Fruit fly (Drosophila melanogaster) whole organism, embryonic: ENCODE measurements around the gene Gr85a.

Experiments
- Atf-2 ChIP-seq: fragments of 200-800 bp; sonication (Bioruptor generic); optimal IDR thresholded peaks from 2 replicates; lab custom pipeline; 2016; ENCODE audit warnings: missing biosample characterization, missing genetic modification characterization
- B-H1 ChIP-seq: fragments of 200-800 bp; sonication (Bioruptor generic); IDR thresholded peaks from 3 replicates; pipeline ENCODE4 v1.3.6; 2022; ENCODE audit warnings: missing biosample characterization, missing genetic modification characterization
- Bdp1 ChIP-seq: fragments of 200-800 bp; sonication (Bioruptor generic); optimal IDR thresholded peaks from 3 replicates; lab custom pipeline; 2016; ENCODE audit warnings: missing biosample characterization, missing genetic modification characterization
- CG11456 ChIP-seq: fragments of 200-800 bp; sonication (Bioruptor generic); IDR thresholded peaks from 3 replicates; pipeline ENCODE4 v1.3.6; 2022; ENCODE audit warnings: missing biosample characterization, missing genetic modification characterization
- CG11696 ChIP-seq: fragments of 200-800 bp; sonication (Bioruptor generic); IDR thresholded peaks from 2 replicates; pipeline ENCODE4 v1.3.6; 2022; ENCODE audit warnings: missing biosample characterization, missing genetic modification characterization
- CG12071 ChIP-seq: fragments of 200-800 bp; sonication (Bioruptor generic); optimal IDR thresholded peaks from 3 replicates; lab custom pipeline; 2018; ENCODE audit warnings: missing biosample characterization, mild to moderate bottlenecking, missing genetic modification characterization
- CG17612 ChIP-seq: fragments of 200-800 bp; sonication (Bioruptor generic); IDR thresholded peaks from 2 replicates; pipeline ENCODE4 v1.3.6; 2022; ENCODE audit warnings: missing biosample characterization, missing genetic modification characterization
- CG2116 ChIP-seq: fragments of 200-800 bp; sonication (Bioruptor generic); optimal IDR thresholded peaks from 3 replicates; lab custom pipeline; 2018; ENCODE audit warnings: missing biosample characterization, mild to moderate bottlenecking, missing genetic modification characterization
- CG2202 ChIP-seq: fragments of 200-800 bp; sonication (Bioruptor generic); optimal IDR thresholded peaks from 2 replicates; lab custom pipeline; 2018; ENCODE audit warnings: missing biosample characterization, mild to moderate bottlenecking, missing genetic modification characterization
- CG31441 ChIP-seq: fragments of 200-800 bp; sonication (Bioruptor generic); IDR thresholded peaks from 2 replicates; pipeline ENCODE4 v1.3.6; 2022; ENCODE audit warnings: missing biosample characterization, missing genetic modification characterization
- CG3995 ChIP-seq: fragments of 200-800 bp; sonication (Bioruptor generic); optimal IDR thresholded peaks from 3 replicates; lab custom pipeline; 2016; ENCODE audit warnings: missing biosample characterization, missing genetic modification characterization
- CG4282 ChIP-seq: fragments of 200-800 bp; sonication (Bioruptor generic); optimal IDR thresholded peaks from 2 replicates; lab custom pipeline; 2016; ENCODE audit warnings: missing biosample characterization, missing genetic modification characterization
- CG4424 ChIP-seq: fragments of 200-800 bp; sonication (Bioruptor generic); optimal IDR thresholded peaks from 3 replicates; lab custom pipeline; 2016; ENCODE audit warnings: missing biosample characterization, missing genetic modification characterization
- CG4854 ChIP-seq: fragments of 200-800 bp; sonication (Bioruptor generic); optimal IDR thresholded peaks from 2 replicates; lab custom pipeline; 2016; ENCODE audit warnings: missing biosample characterization, missing genetic modification characterization, inconsistent platforms
- CG8281 ChIP-seq: fragments of 200-800 bp; sonication (Bioruptor generic); optimal IDR thresholded peaks from 2 replicates; lab custom pipeline; 2018; ENCODE audit warnings: missing biosample characterization, mild to moderate bottlenecking, missing genetic modification characterization, moderate library complexity
- CG8478 ChIP-seq: fragments of >200 bp; optimal IDR thresholded peaks from 2 replicates; lab custom pipeline; 2018
- CrebB ChIP-seq: fragments of 200-800 bp; sonication (Bioruptor generic); optimal IDR thresholded peaks from 3 replicates; lab custom pipeline; 2018; ENCODE audit warnings: missing biosample characterization, mild to moderate bottlenecking, missing genetic modification characterization
- Dip3 ChIP-seq: fragments of 200-800 bp; sonication (Bioruptor generic); optimal IDR thresholded peaks from 3 replicates; lab custom pipeline; 2016; ENCODE audit warnings: missing biosample characterization, missing genetic modification characterization
- E2f1 ChIP-seq: fragments of 200-800 bp; sonication (Bioruptor generic); IDR thresholded peaks from 2 replicates; pipeline ENCODE4 v1.3.6; 2022; ENCODE audit warnings: missing biosample characterization, missing genetic modification characterization
- Ets65A ChIP-seq: fragments of 200-800 bp; sonication (Bioruptor generic); peaks from one replicate; lab custom pipeline; 2016; ENCODE audit warnings: missing biosample characterization, missing genetic modification characterization
- GATAe ChIP-seq: fragments of 200-800 bp; sonication (Bioruptor generic); conservative IDR thresholded peaks from 2 replicates; pipeline ENCODE4 v1.3.6; 2022; ENCODE audit warnings: missing biosample characterization, missing genetic modification characterization
- Hmx ChIP-seq: fragments of 200-800 bp; sonication (Bioruptor generic); optimal IDR thresholded peaks from 2 replicates; lab custom pipeline; 2016; ENCODE audit warnings: missing biosample characterization, missing genetic modification characterization
- Jarid2 ChIP-seq: fragments of 200-800 bp; sonication (Bioruptor generic); optimal IDR thresholded peaks from 3 replicates; lab custom pipeline; 2017; ENCODE audit warnings: mild to moderate bottlenecking, missing biosample characterization, missing genetic modification reagents, missing genetic modification characterization
- MESR4 ChIP-seq: fragments of 200-800 bp; sonication (Bioruptor generic); optimal IDR thresholded peaks from 2 replicates; lab custom pipeline; 2018; ENCODE audit warnings: missing biosample characterization, mild to moderate bottlenecking, missing genetic modification characterization, moderate library complexity
- Max ChIP-seq: fragments of 200-800 bp; sonication (Bioruptor generic); optimal IDR thresholded peaks from 2 replicates; lab custom pipeline; 2016; ENCODE audit warnings: missing biosample characterization, mild to moderate bottlenecking, missing genetic modification characterization
- Meics ChIP-seq: fragments of 200-800 bp; sonication (Bioruptor generic); optimal IDR thresholded peaks from 2 replicates; lab custom pipeline; 2017; ENCODE audit warnings: missing biosample characterization, mild to moderate bottlenecking, missing genetic modification characterization
- Mes4 ChIP-seq: fragments of 200-800 bp; sonication (Bioruptor generic); optimal IDR thresholded peaks from 2 replicates; lab custom pipeline; 2016; ENCODE audit warnings: missing biosample characterization, missing genetic modification characterization
- Mrtf ChIP-seq: fragments of 200-800 bp; sonication (Bioruptor generic); IDR thresholded peaks from 3 replicates; pipeline ENCODE4 v1.3.6; 2022; ENCODE audit warnings: missing biosample characterization, missing genetic modification characterization
- Nf-YB ChIP-seq: fragments of 200-800 bp; sonication (Bioruptor generic); optimal IDR thresholded peaks from 3 replicates; lab custom pipeline; 2019; ENCODE audit warnings: missing biosample characterization, mild to moderate bottlenecking, missing genetic modification characterization, moderate library complexity
- Side ChIP-seq: fragments of 200-800 bp; sonication (Bioruptor generic); optimal IDR thresholded peaks from 2 replicates; lab custom pipeline; 2016; ENCODE audit warnings: missing biosample characterization, missing genetic modification characterization
- Usf ChIP-seq: fragments of 200-800 bp; sonication (Bioruptor generic); optimal IDR thresholded peaks from 2 replicates; lab custom pipeline; 2017; ENCODE audit warnings: missing genotype, missing biosample characterization, missing genetic modification characterization
- ase ChIP-seq: fragments of 200-800 bp; sonication (Bioruptor generic); IDR thresholded peaks from 3 replicates; pipeline ENCODE4 v1.3.6; 2022; ENCODE audit warnings: missing biosample characterization, missing genetic modification characterization
- bsh ChIP-seq, 2 experiments: fragments of 200-800 bp; sonication (Bioruptor generic); optimal IDR thresholded peaks; 2 replicates each; lab custom pipeline; 2017 to 2018; ENCODE audit warnings: mild to moderate bottlenecking in 2 of 2, missing biosample characterization in 2 of 2, missing genetic modification characterization in 2 of 2, moderate library complexity in 1 of 2
- cg ChIP-seq: fragments of 200-800 bp; sonication (Bioruptor generic); optimal IDR thresholded peaks from 3 replicates; lab custom pipeline; 2019; ENCODE audit warnings: missing biosample characterization, mild to moderate bottlenecking, missing genetic modification characterization, moderate library complexity
- crol ChIP-seq: fragments of 200-800 bp; sonication (Bioruptor generic); IDR thresholded peaks from 2 replicates; pipeline ENCODE4 v1.3.6; 2022; ENCODE audit warnings: missing biosample characterization, missing genetic modification characterization
- dan ChIP-seq: fragments of 200-800 bp; sonication (Bioruptor generic); IDR thresholded peaks from 2 replicates; pipeline ENCODE4 v1.3.6; 2022; ENCODE audit warnings: missing biosample characterization, missing genetic modification characterization
- gcm2 ChIP-seq: fragments of 200-800 bp; sonication (Bioruptor generic); optimal IDR thresholded peaks from 2 replicates; lab custom pipeline; 2016; ENCODE audit warnings: missing biosample characterization, missing genetic modification characterization
- gfzf ChIP-seq: fragments of 200-800 bp; sonication (Bioruptor generic); optimal IDR thresholded peaks from 2 replicates; lab custom pipeline; 2016; ENCODE audit warnings: missing biosample characterization, mild to moderate bottlenecking, missing genetic modification characterization, moderate library complexity
- grn ChIP-seq: fragments of 200-800 bp; sonication (Bioruptor generic); optimal IDR thresholded peaks from 3 replicates; lab custom pipeline; 2017; ENCODE audit warnings: missing biosample characterization, missing genetic modification characterization
- her ChIP-seq: fragments of 200-800 bp; sonication (Bioruptor generic); optimal IDR thresholded peaks from 2 replicates; lab custom pipeline; 2016; ENCODE audit warnings: missing biosample characterization, missing genetic modification characterization
- knrl ChIP-seq: fragments of 200-800 bp; sonication (Bioruptor generic); IDR thresholded peaks from 3 replicates; pipeline ENCODE4 v1.3.6; 2022; ENCODE audit warnings: missing biosample characterization, missing genetic modification characterization; ENCODE audit not compliant: partially characterized antibody
- lilli ChIP-seq: fragments of 200-800 bp; sonication (Bioruptor generic); optimal IDR thresholded peaks from 3 replicates; lab custom pipeline; 2016; ENCODE audit warnings: missing biosample characterization, missing genetic modification characterization
- lmd ChIP-seq: fragments of 200-800 bp; sonication (Bioruptor generic); IDR thresholded peaks from 2 replicates; pipeline ENCODE4 v1.3.6; 2022; ENCODE audit warnings: missing biosample characterization, missing genetic modification characterization
- odd ChIP-seq: fragments of 200-800 bp; sonication (Bioruptor generic); optimal IDR thresholded peaks from 2 replicates; lab custom pipeline; 2017; ENCODE audit warnings: missing biosample characterization, mild to moderate bottlenecking, missing genetic modification characterization
- psq ChIP-seq: fragments of 200-800 bp; sonication (Bioruptor generic); optimal IDR thresholded peaks from 2 replicates; lab custom pipeline; 2017; ENCODE audit warnings: missing biosample characterization, missing genetic modification characterization
- ranshi ChIP-seq: fragments of 200-800 bp; sonication (Bioruptor generic); IDR thresholded peaks from 2 replicates; pipeline ENCODE4 v1.3.6; 2022; ENCODE audit warnings: missing biosample characterization, missing genetic modification characterization
- run ChIP-seq: fragments of 200-800 bp; sonication (Bioruptor generic); optimal IDR thresholded peaks from 3 replicates; lab custom pipeline; 2018; ENCODE audit warnings: missing biosample characterization, mild to moderate bottlenecking, missing genetic modification characterization
- slp2 ChIP-seq: fragments of 200-800 bp; sonication (Bioruptor generic); optimal IDR thresholded peaks from 2 replicates; lab custom pipeline; 2016; ENCODE audit warnings: missing biosample characterization, missing genetic modification characterization
- so ChIP-seq: fragments of 200-800 bp; sonication (Bioruptor generic); IDR thresholded peaks from 3 replicates; pipeline ENCODE4 v1.3.6; 2022; ENCODE audit warnings: missing biosample characterization, missing genetic modification characterization
- stc ChIP-seq: fragments of 200-800 bp; sonication (Bioruptor generic); IDR thresholded peaks from 2 replicates; pipeline ENCODE4 v1.3.6; 2022; ENCODE audit warnings: missing biosample characterization, missing genetic modification characterization
- stwl ChIP-seq: fragments of 200-800 bp; sonication (Bioruptor generic); optimal IDR thresholded peaks from 3 replicates; lab custom pipeline; 2018; ENCODE audit warnings: missing biosample characterization, mild to moderate bottlenecking, missing genetic modification characterization, moderate library complexity
- tll ChIP-seq, 2 experiments: fragments of 200-800 bp in 1 of 2; fragments of >200 bp in 1 of 2; sonication (Bioruptor generic) in 1 of 2; optimal IDR thresholded peaks; 2 replicates each; lab custom pipeline; 2017 to 2019; ENCODE audit warnings: missing biosample characterization in 2 of 2, missing genetic modification characterization in 2 of 2, mild to moderate bottlenecking in 1 of 2, moderate library complexity in 1 of 2

Gene Gr85a

dm6 chr3R:10001174-10001789, 4.7 kb upstream of the Gr85a start, which contains the start of gene CG5359 (continued):
- TF ChIP-seq bsh (GFP tag; optimal IDR thresholded peaks at IDR 0.05; lab: Kevin White, UChicago): no peak
- TF ChIP-seq lilli (GFP tag; lab: Kevin White, UChicago): no peak
- no peak for TF ChIP-seq Side
- TF ChIP-seq CG17612 (GFP tag; lab: Robert Waterston, UW): no peak
- no peak for TF ChIP-seq CG11696 (GFP tag; lab: Robert Waterston, UW)
- TF ChIP-seq Hmx: no peak
- TF ChIP-seq crol (GFP tag; lab: Robert Waterston, UW): no peak
- no peak for TF ChIP-seq ase (GFP tag; lab: Robert Waterston, UW)
- no peak for TF ChIP-seq GATAe (GFP tag; lab: Robert Waterston, UW)
- TF ChIP-seq CG4282 (GFP tag; lab: Kevin White, UChicago): no peak
- TF ChIP-seq slp2 (GFP tag; lab: Kevin White, UChicago): no peak
- peak; percentile 68 for TF ChIP-seq stwl (tag; lab: Kevin White, UChicago)
- no peak for TF ChIP-seq Nf-YB (GFP tag; lab: Kevin White, UChicago)
- no peak for TF ChIP-seq psq (GFP tag; lab: Kevin White, UChicago)
- TF ChIP-seq dan: no peak
- no peak for TF ChIP-seq CG12071 (GFP tag; lab: Kevin White, UChicago)
- TF ChIP-seq E2f1 (GFP tag; lab: Robert Waterston, UW): peak; percentile 92
- TF ChIP-seq CG4424 (GFP tag; lab: Kevin White, UChicago): no peak
- no peak for TF ChIP-seq Atf-2 (GFP tag; lab: Kevin White, UChicago)
- TF ChIP-seq gcm2 (GFP tag; lab: Kevin White, UChicago): no peak
- peak; percentile 77 for TF ChIP-seq gfzf (GFP tag; lab: Kevin White, UChicago)
- TF ChIP-seq grn (GFP tag; lab: Kevin White, UChicago): no peak
- TF ChIP-seq run (tag; lab: Kevin White, UChicago): no peak
- TF ChIP-seq stc: no peak
- no peak for TF ChIP-seq B-H1 (GFP tag; lab: Robert Waterston, UW)
- TF ChIP-seq Bdp1 (GFP tag; lab: Kevin White, UChicago): no peak
- TF ChIP-seq CG3995 (GFP tag; lab: Kevin White, UChicago): no peak
- TF ChIP-seq knrl (GFP tag; lab: Robert Waterston, UW): peak; percentile 32; the same call in 1 of the 3 replicates
- no peak for TF ChIP-seq so (GFP tag; lab: Robert Waterston, UW)
- no peak for TF ChIP-seq ranshi (GFP tag; lab: Robert Waterston, UW)
- TF ChIP-seq CG2202 (tag; lab: Kevin White, UChicago): no peak
- no peak for TF ChIP-seq CG11456 (GFP tag; lab: Robert Waterston, UW)
- TF ChIP-seq Mes4 (GFP tag; lab: Kevin White, UChicago): no peak
- no peak for TF ChIP-seq Mrtf (GFP tag; lab: Robert Waterston, UW)
- TF ChIP-seq CG31441 (GFP tag; lab: Robert Waterston, UW): no peak
- peak; percentile 21 for TF ChIP-seq MESR4 (GFP tag; lab: Kevin White, UChicago)
- TF ChIP-seq her: no peak
- TF ChIP-seq CrebB: no peak
- TF ChIP-seq Max (GFP tag; lab: Kevin White, UChicago): no peak
- no peak for TF ChIP-seq Usf (GFP tag; lab: Kevin White, UChicago)
- no peak for TF ChIP-seq Meics (GFP tag; lab: Kevin White, UChicago)
- TF ChIP-seq CG4854 (GFP tag; lab: Kevin White, UChicago): no peak
- no peak for TF ChIP-seq Jarid2 (GFP tag; lab: Kevin White, UChicago)
- no peak for TF ChIP-seq odd
- no peak for TF ChIP-seq CG8281 (tag; lab: Kevin White, UChicago)
- no peak for TF ChIP-seq tll (GFP tag; optimal IDR thresholded peaks at IDR 0.05; lab: Kevin White, UChicago)
- TF ChIP-seq Ets65A: peak; percentile 48
- TF ChIP-seq CG8478 (lab: Kevin White, UChicago): no peak
- TF ChIP-seq CG2116 (GFP tag; lab: Kevin White, UChicago): peak; percentile 31
- TF ChIP-seq lmd: no peak
- TF ChIP-seq Dip3 (GFP tag; lab: Kevin White, UChicago): no peak
- no peak for TF ChIP-seq cg (GFP tag; lab: Kevin White, UChicago)
